Worm (Caenorhabditis elegans): Measurements from ENCODE around the gene lev-8.

lev-8 gene

ce11 chrX:11569744-11570359 lies 9.1 kb downstream of the lev-8 start:
- peak; percentile 71 for TF ChIP-seq fkh-10 (GFP tag; optimal IDR thresholded peaks at IDR 0.05)
- TF ChIP-seq daf-12 (tag; optimal IDR thresholded peaks at IDR 0.05) = no peak
- no peak for TF ChIP-seq ztf-11 (tag; optimal IDR thresholded peaks at IDR 0.05)
- no peak for TF ChIP-seq mml-1 (tag; optimal IDR thresholded peaks at IDR 0.05)
- TF ChIP-seq lin-15B (tag; optimal IDR thresholded peaks at IDR 0.05) = no peak

- peak; percentile 41 for TF ChIP-seq nfya-1 (tag; optimal IDR thresholded peaks at IDR 0.05; ENCODE audit: insufficient read depth)
- TF ChIP-seq daf-12 (tag; optimal IDR thresholded peaks at IDR 0.05) = no peak
- no peak for TF ChIP-seq R02D3.7 (tag; optimal IDR thresholded peaks at IDR 0.05)
- peak; percentile 6 for TF ChIP-seq nhr-23 (tag; optimal IDR thresholded peaks at IDR 0.05)
- peak; percentile 1 for TF ChIP-seq lin-39 (tag; optimal IDR thresholded peaks at IDR 0.05)
- no peak for TF ChIP-seq unc-62 (GFP tag; optimal IDR thresholded peaks at IDR 0.05)
- no peak for TF ChIP-seq fkh-2 (tag; optimal IDR thresholded peaks at IDR 0.05)
- no peak for TF ChIP-seq lsy-12 (tag; optimal IDR thresholded peaks at IDR 0.05)
- TF ChIP-seq ztf-4 (tag; optimal IDR thresholded peaks at IDR 0.05) = no peak
- TF ChIP-seq mml-1 (tag; optimal IDR thresholded peaks at IDR 0.05) = no peak
- no peak for TF ChIP-seq skn-1 (tag; optimal IDR thresholded peaks at IDR 0.05)
- no peak for TF ChIP-seq eor-1 (tag; optimal IDR thresholded peaks at IDR 0.05)
- TF ChIP-seq ceh-82 (tag; optimal IDR thresholded peaks at IDR 0.05) = no peak
- no peak for TF ChIP-seq lin-15B (tag; optimal IDR thresholded peaks at IDR 0.05)
These were observed 11.0 kb downstream of the lev-8 start for ce11 chrX:11571714-11572113.

- TF ChIP-seq nfya-1 (tag; optimal IDR thresholded peaks at IDR 0.05; ENCODE audit: insufficient read depth) (no peak), lin-39 (tag; optimal IDR thresholded peaks at IDR 0.05) (no peak), ceh-9 (tag; optimal IDR thresholded peaks at IDR 0.05) (no peak), lin-15B (tag; optimal IDR thresholded peaks at IDR 0.05) (no peak), ZK546.5 (tag; optimal IDR thresholded peaks at IDR 0.05) (no peak), mml-1 (tag; optimal IDR thresholded peaks at IDR 0.05) (no peak), unc-62 (GFP tag; optimal IDR thresholded peaks at IDR 0.05) (no peak)
These were observed 11.5 kb downstream of the lev-8 start, which contains the start of gene frm-3 for ce11 chrX:11572205-11572604. Gene frm-3, plus strand, starts transcription at chrX:11572505.

- TF ChIP-seq pqm-1 (tag; optimal IDR thresholded peaks at IDR 0.05) (no peak), nhr-237 (tag; optimal IDR thresholded peaks at IDR 0.05) (no peak), R02D3.7 (tag; optimal IDR thresholded peaks at IDR 0.05) (no peak), nhr-11 (tag; optimal IDR thresholded peaks at IDR 0.05) (no peak), pha-4 (tag; optimal IDR thresholded peaks at IDR 0.05) (no peak), fkh-10 (GFP tag; optimal IDR thresholded peaks at IDR 0.05) (no peak), nfya-1 (tag; optimal IDR thresholded peaks at IDR 0.05; ENCODE audit: insufficient read depth) (no peak), lin-15B (tag; optimal IDR thresholded peaks at IDR 0.05) (no peak), lin-39 (tag; optimal IDR thresholded peaks at IDR 0.05) (no peak), ceh-28 (tag; optimal IDR thresholded peaks at IDR 0.05) (no peak)
These were observed 13.5 kb downstream of the lev-8 start for ce11 chrX:11574167-11574566.

ce11 chrX:11576429-11577088 lies 15.8 kb downstream of the lev-8 start:
- TF ChIP-seq nhr-11 (tag; optimal IDR thresholded peaks at IDR 0.05) (no peak), ztf-11 (tag; optimal IDR thresholded peaks at IDR 0.05) (no peak), unc-62 (GFP tag; optimal IDR thresholded peaks at IDR 0.05) (peak; percentile 32), skn-1 (tag; optimal IDR thresholded peaks at IDR 0.05) (no peak), ztf-4 (tag; optimal IDR thresholded peaks at IDR 0.05) (no peak), nhr-67 (tag; optimal IDR thresholded peaks at IDR 0.05) (no peak), lin-39 (tag; optimal IDR thresholded peaks at IDR 0.05) (peak; percentile 64), ceh-9 (tag; optimal IDR thresholded peaks at IDR 0.05) (no peak), nhr-76 (tag; optimal IDR thresholded peaks at IDR 0.05) (no peak), mml-1 (tag; optimal IDR thresholded peaks at IDR 0.05) (no peak), jun-1 (tag; optimal IDR thresholded peaks at IDR 0.05) (no peak)

- TF ChIP-seq ceh-16 (tag; optimal IDR thresholded peaks at IDR 0.05) = no peak
These were observed 24.7 kb downstream of the lev-8 start, which contains the start of gene abts-2 for ce11 chrX:11585375-11585774. Gene abts-2, plus strand, starts transcription at chrX:11585675.

ce11 chrX:11585894-11586293 lies 25.2 kb downstream of the lev-8 start:
- TF ChIP-seq ztf-4 (tag; optimal IDR thresholded peaks at IDR 0.05) = no peak
- no peak for TF ChIP-seq unc-62 (GFP tag; optimal IDR thresholded peaks at IDR 0.05)
- no peak for TF ChIP-seq nhr-77 (tag; optimal IDR thresholded peaks at IDR 0.05)
- no peak for TF ChIP-seq elt-1 (tag; optimal IDR thresholded peaks at IDR 0.05)
- no peak for TF ChIP-seq eor-1 (tag; optimal IDR thresholded peaks at IDR 0.05)
- no peak for TF ChIP-seq nhr-43 (tag; optimal IDR thresholded peaks at IDR 0.05; ENCODE audit: poor library complexity, severe bottlenecking)
- TF ChIP-seq mml-1 (tag; optimal IDR thresholded peaks at IDR 0.05) = no peak
- TF ChIP-seq nhr-23 (tag; optimal IDR thresholded peaks at IDR 0.05) = no peak
- no peak for TF ChIP-seq elt-2 (tag; optimal IDR thresholded peaks at IDR 0.05)
- TF ChIP-seq unc-39 (tag; optimal IDR thresholded peaks at IDR 0.05) = no peak
- TF ChIP-seq nhr-237 (tag; optimal IDR thresholded peaks at IDR 0.05) = no peak
- no peak for TF ChIP-seq ceh-9 (tag; optimal IDR thresholded peaks at IDR 0.05)
- no peak for TF ChIP-seq ztf-11 (tag; optimal IDR thresholded peaks at IDR 0.05)
- no peak for TF ChIP-seq ama-1 (optimal IDR thresholded peaks at IDR 0.05)
- TF ChIP-seq lsy-12 (tag; optimal IDR thresholded peaks at IDR 0.05) = no peak
- TF ChIP-seq lin-39 (tag; optimal IDR thresholded peaks at IDR 0.05) = no peak
- TF ChIP-seq sea-2 (GFP tag; optimal IDR thresholded peaks at IDR 0.05) = no peak

Measured in whole organism, L3 larva.